Fruit fly (Drosophila melanogaster): ENCODE results near the gene CG43092.

dm6 chr3R:22807132-22807531, 37.7 kb upstream of the CG43092 start:
- TF ChIP-seq rn (GFP tag; IDR thresholded peaks at IDR 0.05) (no peak), EcR (GFP tag; optimal IDR thresholded peaks at IDR 0.05) (no peak), CG34367 (tag; optimal IDR thresholded peaks at IDR 0.05) (no peak), D1 (tag; optimal IDR thresholded peaks at IDR 0.05) (no peak), Pif1A (GFP tag; optimal IDR thresholded peaks at IDR 0.05) (no peak), Pif1B (GFP tag; optimal IDR thresholded peaks at IDR 0.05) (no peak), CG12605 (GFP tag; IDR thresholded peaks at IDR 0.05) (no peak), Snoo (tag; optimal IDR thresholded peaks at IDR 0.05) (no peak), CG13204 (GFP tag; optimal IDR thresholded peaks at IDR 0.05) (no peak), CG32121 (GFP tag; IDR thresholded peaks at IDR 0.05) (no peak), CG17806 (tag; optimal IDR thresholded peaks at IDR 0.05) (no peak)
